Worm (Caenorhabditis elegans) whole organism, young adult: ENCODE results near the gene fat-1.

Source experiments
- akir-1 ChIP-seq: fragments of 200-800 bp; sonication (Bioruptor generic); optimal IDR thresholded peaks from 2 replicates; lab custom pipeline; 2018; ENCODE audit warnings: mild to moderate bottlenecking, missing genetic modification characterization, moderate library complexity, missing compliant biosample characterization
- athp-1 ChIP-seq: sonication (generic microtip); optimal IDR thresholded peaks from 2 replicates; lab custom pipeline; 2017; ENCODE audit warnings: mild to moderate bottlenecking, missing genetic modification characterization, missing compliant biosample characterization
- ceh-91 ChIP-seq: fragments of 200-800 bp; sonication (Bioruptor generic); IDR thresholded peaks from 2 replicates; pipeline ENCODE4 v1.3.6; 2022; ENCODE audit warnings: missing genetic modification reagents, missing genetic modification characterization, missing compliant biosample characterization
- lag-1 ChIP-seq: fragments of 200-800 bp; sonication (Bioruptor generic); IDR thresholded peaks from 2 replicates; pipeline ENCODE4 v1.3.6; 2022; ENCODE audit warnings: missing genetic modification reagents, missing genetic modification characterization, missing compliant biosample characterization
- let-607 ChIP-seq, 2 experiments: fragments of 200-800 bp in 1 of 2; sonication (Bioruptor generic) in 1 of 2; sonication (generic microtip) in 1 of 2; optimal IDR thresholded peaks; 2 replicates each; lab custom pipeline; 2016 to 2018; ENCODE audit warnings: mild to moderate bottlenecking in 2 of 2, missing compliant biosample characterization in 2 of 2, missing genetic modification characterization in 2 of 2, moderate library complexity in 2 of 2, missing genotype in 1 of 2
- lin-35 ChIP-seq, 3 experiments: fragments of 150-350 bp in 2 of 3; sonication (generic microtip) in 1 of 3; optimal IDR thresholded peaks; 2 replicates each; lab custom pipeline; 2014 to 2018; ENCODE audit warnings: missing biosample characterization in 3 of 3, missing genetic modification characterization in 3 of 3, missing genetic modification reagents in 3 of 3
- lsy-27 ChIP-seq: sonication (generic microtip); optimal IDR thresholded peaks from 2 replicates; lab custom pipeline; 2017; ENCODE audit warnings: missing genetic modification characterization, mild to moderate bottlenecking, missing compliant biosample characterization, antibody characterized with exemption, missing genotype, borderline replicate concordance; ENCODE audit not compliant: insufficient read depth

ce11 chrIV:13331285-13331684 is 15.8 kb downstream of the fat-1 start, which contains the start of gene pqn-74:
- TF ChIP-seq lag-1 (no peak), akir-1 (GFP tag; lab: Kevin White, UChicago) (no peak), athp-1 (tag; lab: Kevin White, UChicago) (no peak), let-607 (tag; optimal IDR thresholded peaks at IDR 0.05; lab: Kevin White, UChicago) (no peak), lin-35 (GFP tag; optimal IDR thresholded peaks at IDR 0.05; lab: Kevin White, UChicago) (no peak), lsy-27 (tag; lab: Kevin White, UChicago) (no peak), ceh-91 (GFP tag; lab: Robert Waterston, UW) (no peak)
